Fruit fly (Drosophila melanogaster): ENCODE measurements around the gene danr.

danr gene

DNA sequence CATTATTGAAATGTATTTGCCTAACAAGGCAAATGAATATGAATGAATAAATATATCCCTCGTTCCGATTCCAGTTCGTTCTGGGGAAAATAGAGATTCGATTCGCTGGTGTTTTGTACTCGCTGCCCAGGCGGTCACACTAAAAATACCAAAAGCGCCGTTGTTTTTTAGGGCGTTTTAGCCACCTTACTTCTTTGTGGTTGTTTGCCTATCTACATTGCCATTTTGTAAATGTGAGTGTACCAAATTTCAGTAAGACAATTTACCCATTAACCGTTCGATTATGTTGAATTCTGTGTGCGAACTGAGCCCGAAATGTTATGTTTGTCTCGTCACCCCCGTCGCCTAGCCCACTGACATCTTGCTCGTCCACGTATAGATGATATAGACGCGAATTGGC is 40.4 kb upstream of the danr start, which contains the start of the genes CG33095 and CG33096:
Gene CG33095, plus strand, starts transcription at position 187 of the 400 bp plus-strand sequence.
Gene CG33096, plus strand, starts transcription at position 187 of the 400 bp plus-strand sequence.
- TF ChIP-seq trem (tag; optimal IDR thresholded peaks at IDR 0.05) = peak; percentile 35
- TF ChIP-seq Ravus (GFP tag; IDR thresholded peaks at IDR 0.05) = no peak
- TF ChIP-seq Usf (GFP tag; optimal IDR thresholded peaks at IDR 0.05) = no peak
- TF ChIP-seq Antp (GFP tag; optimal IDR thresholded peaks at IDR 0.05) = no peak
- no peak for TF ChIP-seq HLH4C (GFP tag; IDR thresholded peaks at IDR 0.05; ENCODE audit: partially characterized antibody)
- peak; percentile 52 for TF ChIP-seq Lhr (GFP tag; optimal IDR thresholded peaks at IDR 0.05)
- peak; percentile 92 for TF ChIP-seq MESR4 (GFP tag; optimal IDR thresholded peaks at IDR 0.05)
- no peak for TF ChIP-seq CG9437 (GFP tag; optimal IDR thresholded peaks at IDR 0.05)
- TF ChIP-seq Trl (optimal IDR thresholded peaks at IDR 0.05) = no peak
- TF ChIP-seq Trl (GFP tag; optimal IDR thresholded peaks at IDR 0.05) = no peak
- no peak for TF ChIP-seq vnd (GFP tag; IDR thresholded peaks at IDR 0.05; ENCODE audit: partially characterized antibody)
- TF ChIP-seq CG15011 (GFP tag; optimal IDR thresholded peaks at IDR 0.05) = no peak
- no peak for TF ChIP-seq hth (optimal IDR thresholded peaks at IDR 0.05)
- TF ChIP-seq chinmo (GFP tag; IDR thresholded peaks at IDR 0.05; ENCODE audit: partially characterized antibody) = 0 out of 4 replicates have a peak, but pooled peaks have one; percentile 38
- TF ChIP-seq CG11247 (GFP tag; IDR thresholded peaks at IDR 0.05) = no peak
- TF ChIP-seq luna (GFP tag; optimal IDR thresholded peaks at IDR 0.05) = no peak
- no peak for TF ChIP-seq HLH54F (GFP tag; optimal IDR thresholded peaks at IDR 0.05)
- TF ChIP-seq Jarid2 (GFP tag; optimal IDR thresholded peaks at IDR 0.05) = peak; percentile 21
- TF ChIP-seq CG16779 (GFP tag; IDR thresholded peaks at IDR 0.05) = no peak
- TF ChIP-seq corto (GFP tag; optimal IDR thresholded peaks at IDR 0.05) = no peak
- 0 out of 3 replicates have a peak, but pooled peaks have one; percentile 10 for TF ChIP-seq knrl (GFP tag; IDR thresholded peaks at IDR 0.05; ENCODE audit: partially characterized antibody)
- TF ChIP-seq hkb (optimal IDR thresholded peaks at IDR 0.05) = peak; percentile 31
- no peak for TF ChIP-seq hkb (GFP tag; IDR thresholded peaks at IDR 0.05)
- TF ChIP-seq CG12744 (GFP tag; optimal IDR thresholded peaks at IDR 0.05) = no peak
- peak; percentile 68 for TF ChIP-seq HmgZ (tag; optimal IDR thresholded peaks at IDR 0.05)
- TF ChIP-seq Elba2 (GFP tag; optimal IDR thresholded peaks at IDR 0.05) = no peak
- peak; percentile 75 for TF ChIP-seq CG9797 (GFP tag; optimal IDR thresholded peaks at IDR 0.05)
- TF ChIP-seq CG17568 (GFP tag; optimal IDR thresholded peaks at IDR 0.05) = no peak
- TF ChIP-seq CG16813 (GFP tag; IDR thresholded peaks at IDR 0.05; ENCODE audit: partially characterized antibody) = 0 out of 3 replicates have a peak, but pooled peaks have one; percentile 43
- TF ChIP-seq sug (tag; optimal IDR thresholded peaks at IDR 0.05) = no peak
- TF ChIP-seq sim (GFP tag; IDR thresholded peaks at IDR 0.05) = no peak
- TF ChIP-seq E2f2 (GFP tag; IDR thresholded peaks at IDR 0.05) = peak; percentile 21; the same call in 1 of the 2 replicates
- TF ChIP-seq Sry-δ (GFP tag; optimal IDR thresholded peaks at IDR 0.05) = peak; percentile 38
- no peak for TF ChIP-seq CG8089 (GFP tag; optimal IDR thresholded peaks at IDR 0.05)
- peak; percentile 11 for TF ChIP-seq CG3995 (GFP tag; optimal IDR thresholded peaks at IDR 0.05)
- TF ChIP-seq cg (GFP tag; optimal IDR thresholded peaks at IDR 0.05) = peak; percentile 71
- peak; percentile 0 for TF ChIP-seq NC2β (GFP tag; optimal IDR thresholded peaks at IDR 0.05)
- no peak for TF ChIP-seq nerfin-2 (GFP tag; IDR thresholded peaks at IDR 0.05; ENCODE audit: partially characterized antibody)
- TF ChIP-seq stwl (tag; optimal IDR thresholded peaks at IDR 0.05) = peak; percentile 84
- no peak for TF ChIP-seq NC2α (GFP tag; optimal IDR thresholded peaks at IDR 0.05)
- no peak for TF ChIP-seq bab2 (GFP tag; optimal IDR thresholded peaks at IDR 0.05)
- no peak for TF ChIP-seq slp2 (GFP tag; optimal IDR thresholded peaks at IDR 0.05)
- TF ChIP-seq CG11093 (GFP tag; IDR thresholded peaks at IDR 0.05) = no peak
- no peak for TF ChIP-seq CG9932 (GFP tag; IDR thresholded peaks at IDR 0.05)
- no peak for TF ChIP-seq psq (GFP tag; optimal IDR thresholded peaks at IDR 0.05)
- peak; percentile 77 for TF ChIP-seq Med (GFP tag)
- no peak for TF ChIP-seq CG3065 (GFP tag; optimal IDR thresholded peaks at IDR 0.05)
- 0 out of 3 replicates have a peak, but pooled peaks have one; percentile 10 for TF ChIP-seq CG11695 (GFP tag; IDR thresholded peaks at IDR 0.05)
- no peak for TF ChIP-seq Oli (tag; optimal IDR thresholded peaks at IDR 0.05)
- peak; percentile 83 for TF ChIP-seq CG30020 (tag; optimal IDR thresholded peaks at IDR 0.05)
- TF ChIP-seq CG3847 (GFP tag; IDR thresholded peaks at IDR 0.05) = no peak
- no peak for TF ChIP-seq Rx (GFP tag; IDR thresholded peaks at IDR 0.05)
